Fruit fly (Drosophila melanogaster): ENCODE measurements around the gene CG17300.

- TF ChIP-seq pan (optimal IDR thresholded peaks at IDR 0.05): no peak
- no peak for TF ChIP-seq CG8478 (optimal IDR thresholded peaks at IDR 0.05)
- no peak for TF ChIP-seq Dll (optimal IDR thresholded peaks at IDR 0.05)
- TF ChIP-seq EcR (GFP tag; optimal IDR thresholded peaks at IDR 0.05): no peak
- TF ChIP-seq psq (optimal IDR thresholded peaks at IDR 0.05): no peak
- TF ChIP-seq usp (GFP tag; optimal IDR thresholded peaks at IDR 0.05): no peak
These were observed 48.4 kb upstream of the CG17300 start for dm6 chr3L:13135382-13135928.
